Worm (Caenorhabditis elegans): ENCODE data around the gene F45G2.7.
A peak's percentile ranks its signal among the peaks of the same experiment; 100 is the strongest.

F45G2.7 gene

ce11 chrIII:13423414-13423813 is 10.9 kb downstream of the F45G2.7 start, which contains the start of gene exo-1 (continued):
- no peak for TF ChIP-seq ceh-58 (GFP tag; IDR thresholded peaks at IDR 0.05)
- no peak for TF ChIP-seq rec-8 (tag; optimal IDR thresholded peaks at IDR 0.05)
- TF ChIP-seq mel-28 (tag; optimal IDR thresholded peaks at IDR 0.05; ENCODE audit: borderline replicate concordance), result no peak
- no peak for TF ChIP-seq lir-1 (GFP tag; conservative IDR thresholded peaks at IDR 0.05)
- TF ChIP-seq ccch-3 (GFP tag; optimal IDR thresholded peaks at IDR 0.05), result no peak
- TF ChIP-seq F33H1.4 (GFP tag; IDR thresholded peaks at IDR 0.05), result peak; percentile 10; the same call in 1 of the 2 replicates
- TF ChIP-seq cebp-2 (GFP tag; IDR thresholded peaks at IDR 0.05), result no peak
- TF ChIP-seq ets-4 (GFP tag; optimal IDR thresholded peaks at IDR 0.05), result no peak
- no peak for TF ChIP-seq F52B5.7 (tag; optimal IDR thresholded peaks at IDR 0.05)
- TF ChIP-seq let-526 (GFP tag; IDR thresholded peaks at IDR 0.05), result no peak
- no peak for TF ChIP-seq egl-44 (GFP tag; IDR thresholded peaks at IDR 0.05)
- TF ChIP-seq mcd-1 (GFP tag; IDR thresholded peaks at IDR 0.05), result peak; percentile 85
- TF ChIP-seq athp-1 (tag; optimal IDR thresholded peaks at IDR 0.05), result no peak
- no peak for TF ChIP-seq dpff-1 (tag; optimal IDR thresholded peaks at IDR 0.05)
- TF ChIP-seq egrh-3 (GFP tag; IDR thresholded peaks at IDR 0.05), result 0 out of 2 replicates have a peak, but pooled peaks have one; percentile 18
- no peak for TF ChIP-seq attf-6 (GFP tag; IDR thresholded peaks at IDR 0.05)
- no peak for TF ChIP-seq ztf-22 (GFP tag; optimal IDR thresholded peaks at IDR 0.05)
- no peak for TF ChIP-seq pha-4 (tag; optimal IDR thresholded peaks at IDR 0.05)
- no peak for TF ChIP-seq Y67H2A.10 (GFP tag; conservative IDR thresholded peaks at IDR 0.05)
- no peak for TF ChIP-seq ceh-40 (GFP tag; IDR thresholded peaks at IDR 0.05)
- TF ChIP-seq let-607 (tag; optimal IDR thresholded peaks at IDR 0.05), result no peak
- TF ChIP-seq aptf-2 (GFP tag; conservative IDR thresholded peaks at IDR 0.05), result no peak
- no peak for TF ChIP-seq nfya-1 (tag; optimal IDR thresholded peaks at IDR 0.05; ENCODE audit: borderline replicate concordance, insufficient read depth)
- TF ChIP-seq chd-7 (tag; optimal IDR thresholded peaks at IDR 0.05), result no peak
- no peak for TF ChIP-seq lsy-27 (tag; optimal IDR thresholded peaks at IDR 0.05; ENCODE audit: borderline replicate concordance, insufficient read depth)
- no peak for TF ChIP-seq Y56A3A.18 (GFP tag; IDR thresholded peaks at IDR 0.05)
- TF ChIP-seq him-1 (tag; optimal IDR thresholded peaks at IDR 0.05), result peak; percentile 4
- TF ChIP-seq nhr-27 (tag; optimal IDR thresholded peaks at IDR 0.05), result no peak
- no peak for TF ChIP-seq bed-2 (GFP tag; IDR thresholded peaks at IDR 0.05)
- TF ChIP-seq nhr-80 (tag; optimal IDR thresholded peaks at IDR 0.05), result peak; percentile 36
- no peak for TF ChIP-seq T26A5.8 (tag; optimal IDR thresholded peaks at IDR 0.05)
- TF ChIP-seq sdz-38 (tag; optimal IDR thresholded peaks at IDR 0.05), result no peak
- TF ChIP-seq K12H6.12 (tag; optimal IDR thresholded peaks at IDR 0.05), result no peak
- TF ChIP-seq ztf-25 (GFP tag; IDR thresholded peaks at IDR 0.05), result no peak
- TF ChIP-seq rcor-1 (GFP tag; IDR thresholded peaks at IDR 0.05), result no peak
- peak; percentile 44 for TF ChIP-seq lsl-1 (GFP tag; optimal IDR thresholded peaks at IDR 0.05)
- TF ChIP-seq hmg-1.2 (GFP tag; IDR thresholded peaks at IDR 0.05), result no peak; the same call in 1 of the 2 replicates
- TF ChIP-seq unc-62 (GFP tag; optimal IDR thresholded peaks at IDR 0.05), result no peak
- TF ChIP-seq madf-6 (GFP tag; IDR thresholded peaks at IDR 0.05), result no peak
- no peak for TF ChIP-seq B0035.1 (tag; optimal IDR thresholded peaks at IDR 0.05)
- TF ChIP-seq D2030.7 (GFP tag; IDR thresholded peaks at IDR 0.05), result peak; percentile 68
- no peak for TF ChIP-seq sea-2 (GFP tag; IDR thresholded peaks at IDR 0.05)
- TF ChIP-seq hrde-1 (tag; optimal IDR thresholded peaks at IDR 0.05; ENCODE audit: borderline replicate concordance), result no peak
- peak; percentile 77 for TF ChIP-seq efl-1 (GFP tag; optimal IDR thresholded peaks at IDR 0.05)
- TF ChIP-seq egl-18 (GFP tag; IDR thresholded peaks at IDR 0.05), result no peak
- no peak for TF ChIP-seq F39B2.1 (GFP tag; IDR thresholded peaks at IDR 0.05)
- TF ChIP-seq ceh-27 (GFP tag; optimal IDR thresholded peaks at IDR 0.05), result peak; percentile 46
- no peak for TF ChIP-seq T07F8.4 (tag; optimal IDR thresholded peaks at IDR 0.05)
- TF ChIP-seq hmg-20 (GFP tag; IDR thresholded peaks at IDR 0.05), result no peak

All from whole organism, young adult.